Fruit fly (Drosophila melanogaster) whole organism, embryonic: Measurements from ENCODE around the gene CG42495.
A peak's percentile ranks its signal among the peaks of the same experiment; 100 is the strongest.

ENCODE experiments used
- Adf1 ChIP-seq: fragments of 200-800 bp; sonication (Bioruptor generic); IDR thresholded peaks from 2 replicates; pipeline ENCODE4 v1.3.6; 2022; ENCODE audit warnings: missing biosample characterization, missing genetic modification characterization
- Blimp-1 ChIP-seq: fragments of 200-800 bp; sonication (Bioruptor generic); optimal IDR thresholded peaks from 3 replicates; lab custom pipeline; 2018; ENCODE audit warnings: missing biosample characterization, missing genetic modification characterization, mild to moderate bottlenecking, moderate library complexity, missing genetic modification reagents
- BtbVII ChIP-seq: fragments of 200-800 bp; sonication (Bioruptor generic); optimal IDR thresholded peaks from 3 replicates; lab custom pipeline; 2017; ENCODE audit warnings: missing biosample characterization, mild to moderate bottlenecking, missing genetic modification characterization
- CG10147 ChIP-seq: fragments of 200-800 bp; sonication (Bioruptor generic); optimal IDR thresholded peaks from 2 replicates; lab custom pipeline; 2019; ENCODE audit warnings: missing biosample characterization, mild to moderate bottlenecking, missing genetic modification characterization, moderate library complexity
- CG10462 ChIP-seq: fragments of 200-800 bp; sonication (Bioruptor generic); optimal IDR thresholded peaks from 2 replicates; lab custom pipeline; 2016; ENCODE audit warnings: missing biosample characterization, missing genetic modification characterization
- CG10565 ChIP-seq: fragments of 200-800 bp; sonication (Bioruptor generic); optimal IDR thresholded peaks from 3 replicates; lab custom pipeline; 2016; ENCODE audit warnings: missing biosample characterization, mild to moderate bottlenecking, missing genetic modification characterization
- CG10959 ChIP-seq: fragments of 200-800 bp; sonication (Bioruptor generic); IDR thresholded peaks from 2 replicates; pipeline ENCODE4 v1.3.6; 2022; ENCODE audit warnings: missing biosample characterization, missing genetic modification characterization
- CG11398 ChIP-seq: fragments of 200-800 bp; sonication (Bioruptor generic); optimal IDR thresholded peaks from 2 replicates; lab custom pipeline; 2016; ENCODE audit warnings: missing biosample characterization, missing genetic modification characterization
- CG11695 ChIP-seq: fragments of 200-800 bp; sonication (Bioruptor generic); IDR thresholded peaks from 3 replicates; pipeline ENCODE4 v1.3.6; 2022; ENCODE audit warnings: missing biosample characterization, missing genetic modification characterization
- CG11696 ChIP-seq: fragments of 200-800 bp; sonication (Bioruptor generic); IDR thresholded peaks from 2 replicates; pipeline ENCODE4 v1.3.6; 2022; ENCODE audit warnings: missing biosample characterization, missing genetic modification characterization
- CG12104 ChIP-seq: fragments of 200-800 bp; sonication (Bioruptor generic); optimal IDR thresholded peaks from 3 replicates; lab custom pipeline; 2016; ENCODE audit warnings: missing biosample characterization, missing genetic modification characterization
- CG12155 ChIP-seq: fragments of 200-800 bp; sonication (Bioruptor generic); optimal IDR thresholded peaks from 3 replicates; lab custom pipeline; 2016; ENCODE audit warnings: missing biosample characterization, missing genetic modification characterization
- CG13424 ChIP-seq: fragments of 200-800 bp; sonication (Bioruptor generic); optimal IDR thresholded peaks from 2 replicates; lab custom pipeline; 2019; ENCODE audit warnings: missing biosample characterization, mild to moderate bottlenecking, missing genetic modification characterization, moderate library complexity
- CG14014 ChIP-seq: fragments of 200-800 bp; sonication (Bioruptor generic); IDR thresholded peaks from 2 replicates; pipeline ENCODE4 v1.3.6; 2022; ENCODE audit warnings: missing biosample characterization, missing genetic modification characterization
- CG15601 ChIP-seq: fragments of 200-800 bp; sonication (Bioruptor generic); optimal IDR thresholded peaks from 3 replicates; lab custom pipeline; 2019; ENCODE audit warnings: missing biosample characterization, mild to moderate bottlenecking, missing genetic modification characterization, moderate library complexity
- CG18476 ChIP-seq: fragments of 200-800 bp; sonication (Bioruptor generic); optimal IDR thresholded peaks from 2 replicates; lab custom pipeline; 2016; ENCODE audit warnings: missing biosample characterization, mild to moderate bottlenecking, missing genetic modification characterization
- CG2129 ChIP-seq: fragments of 200-800 bp; sonication (Bioruptor generic); IDR thresholded peaks from 2 replicates; pipeline ENCODE4 v1.3.6; 2022; ENCODE audit warnings: missing biosample characterization, missing genetic modification characterization; ENCODE audit not compliant: partially characterized antibody
- CG3065 ChIP-seq: fragments of 200-800 bp; sonication (Bioruptor generic); optimal IDR thresholded peaks from 2 replicates; lab custom pipeline; 2016; ENCODE audit warnings: missing biosample characterization, missing genetic modification characterization
- CG3163 ChIP-seq: fragments of 200-800 bp; sonication (Bioruptor generic); optimal IDR thresholded peaks from 3 replicates; lab custom pipeline; 2016; ENCODE audit warnings: missing biosample characterization, missing genetic modification characterization
- CG3726 ChIP-seq: fragments of 200-800 bp; sonication (Bioruptor generic); IDR thresholded peaks from 3 replicates; pipeline ENCODE4, ENCODE4 v1.3.6; 2022; ENCODE audit warnings: missing biosample characterization, missing genetic modification characterization
- CG4360 ChIP-seq: fragments of 200-800 bp; sonication (Bioruptor generic); IDR thresholded peaks from 2 replicates; pipeline ENCODE4 v1.3.6; 2022; ENCODE audit warnings: missing biosample characterization, missing genetic modification characterization
- CG6254 ChIP-seq: fragments of 200-800 bp; sonication (Bioruptor generic); optimal IDR thresholded peaks from 3 replicates; lab custom pipeline; 2017; ENCODE audit warnings: mild to moderate bottlenecking, missing biosample characterization, missing genetic modification reagents, missing genetic modification characterization
- CG6654 ChIP-seq: fragments of 200-800 bp; sonication (Bioruptor generic); optimal IDR thresholded peaks from 2 replicates; lab custom pipeline; 2017; ENCODE audit warnings: missing biosample characterization, mild to moderate bottlenecking, missing genetic modification characterization
- CG7786 ChIP-seq: fragments of 200-800 bp; sonication (Bioruptor generic); optimal IDR thresholded peaks from 2 replicates; lab custom pipeline; 2016; ENCODE audit warnings: missing biosample characterization, missing genetic modification characterization
- CG7839 ChIP-seq: fragments of 200-800 bp; sonication (Bioruptor generic); optimal IDR thresholded peaks from 3 replicates; lab custom pipeline; 2018; ENCODE audit warnings: missing biosample characterization, mild to moderate bottlenecking, missing genetic modification characterization, moderate library complexity
- CG8089 ChIP-seq: fragments of 200-800 bp; sonication (Bioruptor generic); optimal IDR thresholded peaks from 3 replicates; lab custom pipeline; 2016; ENCODE audit warnings: missing biosample characterization, missing genetic modification characterization
- CG8924 ChIP-seq: fragments of 200-800 bp; optimal IDR thresholded peaks from 3 replicates; lab custom pipeline; 2019; ENCODE audit warnings: missing biosample characterization, mild to moderate bottlenecking, missing genetic modification characterization, moderate library complexity
- D19A ChIP-seq: fragments of 200-800 bp; optimal IDR thresholded peaks from 3 replicates; lab custom pipeline; 2019; ENCODE audit warnings: missing biosample characterization, mild to moderate bottlenecking, missing genetic modification characterization, moderate library complexity
- Dfd ChIP-seq, 2 experiments: fragments of >200 bp; optimal IDR thresholded peaks; 2 replicates each; lab custom pipeline; 2017; ENCODE audit warnings: missing biosample characterization in 2 of 2, missing genetic modification characterization in 2 of 2
- Doc2 ChIP-seq: fragments of 200-800 bp; sonication (Bioruptor generic); IDR thresholded peaks from 2 replicates; pipeline ENCODE4 v1.3.6; 2022; ENCODE audit warnings: missing biosample characterization, missing genetic modification characterization
- HLHmδ ChIP-seq: fragments of 200-800 bp; sonication (Bioruptor generic); optimal IDR thresholded peaks from 2 replicates; lab custom pipeline; 2018; ENCODE audit warnings: missing biosample characterization, mild to moderate bottlenecking, missing genetic modification characterization, moderate library complexity
- HmgD ChIP-seq: fragments of 200-800 bp; sonication (Bioruptor generic); optimal IDR thresholded peaks from 3 replicates; lab custom pipeline; 2016; ENCODE audit warnings: missing biosample characterization, missing genetic modification characterization
- Lpt ChIP-seq: fragments of >200 bp; optimal IDR thresholded peaks from 2 replicates; lab custom pipeline; 2018; ENCODE audit warnings: missing biosample characterization, missing genetic modification characterization
- MBD-R2 ChIP-seq: fragments of 200-800 bp; sonication (Bioruptor generic); IDR thresholded peaks from 2 replicates; pipeline ENCODE4 v1.3.6; 2022; ENCODE audit warnings: missing biosample characterization, missing genetic modification characterization
- Oli ChIP-seq: fragments of 200-800 bp; sonication (Bioruptor generic); optimal IDR thresholded peaks from 2 replicates; lab custom pipeline; 2018; ENCODE audit warnings: missing biosample characterization, mild to moderate bottlenecking, missing genetic modification characterization, moderate library complexity
- Pdp1 ChIP-seq, 2 experiments: fragments of 200-800 bp; sonication (Bioruptor generic); optimal IDR thresholded peaks; 3 replicates each; lab custom pipeline; 2016; ENCODE audit warnings: missing biosample characterization in 2 of 2, missing genetic modification characterization in 2 of 2, mild to moderate bottlenecking in 1 of 2, moderate library complexity in 1 of 2
- Sox100B ChIP-seq: fragments of 200-800 bp; sonication (Bioruptor generic); optimal IDR thresholded peaks from 3 replicates; lab custom pipeline; 2018; ENCODE audit warnings: missing biosample characterization, mild to moderate bottlenecking, missing genetic modification characterization
- Sox102F ChIP-seq: fragments of 200-800 bp; sonication (Bioruptor generic); optimal IDR thresholded peaks from 2 replicates; lab custom pipeline; 2018; ENCODE audit warnings: missing biosample characterization, mild to moderate bottlenecking, missing genetic modification characterization, moderate library complexity
- Spps ChIP-seq: fragments of 200-800 bp; sonication (Bioruptor generic); optimal IDR thresholded peaks from 2 replicates; lab custom pipeline; 2018; ENCODE audit warnings: missing biosample characterization, mild to moderate bottlenecking, missing genetic modification characterization
- bab2 ChIP-seq: fragments of 200-800 bp; sonication (Bioruptor generic); optimal IDR thresholded peaks from 2 replicates; lab custom pipeline; 2016; ENCODE audit warnings: missing biosample characterization, missing genetic modification characterization
- ewg ChIP-seq: fragments of 200-800 bp; sonication (Bioruptor generic); optimal IDR thresholded peaks from 3 replicates; lab custom pipeline; 2017; ENCODE audit warnings: mild to moderate bottlenecking, missing biosample characterization, missing genetic modification reagents, missing genetic modification characterization
- fru ChIP-seq: fragments of >200 bp; optimal IDR thresholded peaks from 2 replicates; lab custom pipeline; 2017
- jing ChIP-seq: fragments of 200-800 bp; sonication (Bioruptor generic); optimal IDR thresholded peaks from 2 replicates; lab custom pipeline; 2018; ENCODE audit warnings: missing biosample characterization, mild to moderate bottlenecking, missing genetic modification characterization
- lab ChIP-seq: fragments of 200-800 bp; sonication (Bioruptor generic); optimal IDR thresholded peaks from 3 replicates; lab custom pipeline; 2017; ENCODE audit warnings: missing biosample characterization, missing genetic modification characterization, mild to moderate bottlenecking, moderate library complexity, missing genetic modification reagents
- lilli ChIP-seq: fragments of 200-800 bp; sonication (Bioruptor generic); optimal IDR thresholded peaks from 3 replicates; lab custom pipeline; 2016; ENCODE audit warnings: missing biosample characterization, missing genetic modification characterization
- luna ChIP-seq: fragments of 200-800 bp; sonication (Bioruptor generic); optimal IDR thresholded peaks from 2 replicates; lab custom pipeline; 2016; ENCODE audit warnings: missing biosample characterization, missing genetic modification characterization
- pfk ChIP-seq: fragments of 200-800 bp; sonication (Bioruptor generic); optimal IDR thresholded peaks from 2 replicates; lab custom pipeline; 2018; ENCODE audit warnings: missing biosample characterization, mild to moderate bottlenecking, missing genetic modification characterization, moderate library complexity
- pita ChIP-seq: fragments of 200-800 bp; sonication (Bioruptor generic); optimal IDR thresholded peaks from 2 replicates; lab custom pipeline; 2017; ENCODE audit warnings: missing biosample characterization, mild to moderate bottlenecking, missing genetic modification characterization
- repo ChIP-seq: fragments of 200-800 bp; sonication (Bioruptor generic); optimal IDR thresholded peaks from 2 replicates; lab custom pipeline; 2016; ENCODE audit warnings: missing biosample characterization, missing genetic modification characterization
- rib ChIP-seq: fragments of 200-800 bp; sonication (Bioruptor generic); IDR thresholded peaks from 2 replicates; pipeline ENCODE4 v1.3.6; 2022; ENCODE audit warnings: missing biosample characterization, missing genetic modification characterization
- schlank ChIP-seq: fragments of 200-800 bp; sonication (Bioruptor generic); optimal IDR thresholded peaks from 2 replicates; lab custom pipeline; 2018; ENCODE audit warnings: missing biosample characterization, mild to moderate bottlenecking, missing genetic modification characterization
- slbo ChIP-seq: fragments of 200-800 bp; sonication (Bioruptor generic); IDR thresholded peaks from 2 replicates; pipeline ENCODE4 v1.3.6; 2022; ENCODE audit warnings: missing biosample characterization, missing genetic modification characterization

The CG42495 gene

DNA sequence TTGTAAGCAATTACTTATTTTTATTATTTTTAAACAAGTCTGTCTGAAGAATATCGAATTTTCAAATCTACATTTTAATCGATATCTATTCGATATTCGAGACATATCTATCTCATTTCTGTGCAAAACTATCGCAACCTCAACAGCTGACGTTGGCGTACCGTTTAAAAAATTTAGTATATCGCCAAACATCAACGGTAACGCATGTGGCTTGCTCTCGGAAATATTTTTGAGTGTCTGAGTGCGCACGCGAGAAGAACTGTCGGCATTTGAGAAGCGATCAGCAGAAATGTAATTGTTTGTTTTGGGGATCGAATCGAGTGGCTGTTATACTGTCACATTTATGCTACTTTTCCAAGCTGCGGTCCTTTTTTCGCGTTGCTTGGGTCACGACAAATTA lies 41.4 kb upstream of the CG42495 start, which contains the start of gene MYPT-75D (continued):
- TF ChIP-seq Adf1 (GFP tag; lab: Robert Waterston, UW) (peak; percentile 39; the same call in 1 of the 2 replicates), Doc2 (GFP tag; lab: Robert Waterston, UW) (no peak), HLHmδ (GFP tag; lab: Kevin White, UChicago) (peak; percentile 68), CG10147 (no peak), CG6654 (GFP tag; lab: Kevin White, UChicago) (no peak), CG11398 (GFP tag; lab: Kevin White, UChicago) (peak; percentile 49), CG12155 (GFP tag; lab: Kevin White, UChicago) (no peak), Spps (tag; lab: Kevin White, UChicago) (no peak), CG7839 (peak; percentile 32), Blimp-1 (no peak), CG3163 (GFP tag; lab: Kevin White, UChicago) (peak; percentile 40), CG12104 (GFP tag; lab: Kevin White, UChicago) (no peak), repo (GFP tag; lab: Kevin White, UChicago) (peak; percentile 10), bab2 (no peak), schlank (tag; lab: Kevin White, UChicago) (peak; percentile 7), Oli (no peak), CG18476 (GFP tag; lab: Kevin White, UChicago) (no peak), slbo (0 out of 2 replicates have a peak, but pooled peaks have one; percentile 27), pfk (GFP tag; lab: Kevin White, UChicago) (no peak), lilli (GFP tag; lab: Kevin White, UChicago) (no peak), Sox100B (GFP tag; lab: Kevin White, UChicago) (no peak), CG10462 (GFP tag; lab: Kevin White, UChicago) (no peak), CG3726 (GFP tag; lab: Robert Waterston, UW) (no peak), CG7786 (GFP tag; lab: Kevin White, UChicago) (no peak), luna (GFP tag; lab: Kevin White, UChicago) (peak; percentile 30), CG13424 (tag; lab: Kevin White, UChicago) (peak; percentile 11), MBD-R2 (peak; percentile 36), CG8089 (GFP tag; lab: Kevin White, UChicago) (peak; percentile 12), Pdp1 (GFP tag; optimal IDR thresholded peaks at IDR 0.05; lab: Kevin White, UChicago) (peak in 1 of 2 experiments; percentile 56), lab (GFP tag; lab: Kevin White, UChicago) (peak; percentile 28), ewg (GFP tag; lab: Kevin White, UChicago) (no peak), CG6254 (no peak), CG4360 (GFP tag; lab: Robert Waterston, UW) (no peak), rib (peak; percentile 45; the same call in 1 of the 2 replicates), CG10565 (GFP tag; lab: Kevin White, UChicago) (no peak), Dfd (GFP tag; optimal IDR thresholded peaks at IDR 0.05; lab: Kevin White, UChicago) (no peak), CG2129 (GFP tag; lab: Robert Waterston, UW) (peak; percentile 81), pita (GFP tag; lab: Kevin White, UChicago) (no peak), CG10959 (no peak), CG11695 (GFP tag; lab: Robert Waterston, UW) (no peak), CG3065 (GFP tag; lab: Kevin White, UChicago) (no peak), CG11696 (GFP tag; lab: Robert Waterston, UW) (0 out of 2 replicates have a peak, but pooled peaks have one; percentile 17), CG14014 (GFP tag; lab: Robert Waterston, UW) (no peak), jing (GFP tag; lab: Kevin White, UChicago) (no peak), fru (lab: Kevin White, UChicago) (no peak), HmgD (GFP tag; lab: Kevin White, UChicago) (peak; percentile 3), CG15601 (tag; lab: Kevin White, UChicago) (peak; percentile 30), Sox102F (no peak), BtbVII (GFP tag; lab: Kevin White, UChicago) (no peak), CG8924 (tag; lab: Kevin White, UChicago) (peak; percentile 56), Lpt (no peak), D19A (tag; lab: Kevin White, UChicago) (peak; percentile 36)
